Worm (Caenorhabditis elegans) whole organism, L3 larva: ENCODE results near the gene C02G6.2.

Experiments used
- R02D3.7 ChIP-seq: fragments of 150-350 bp; optimal IDR thresholded peaks from 2 replicates; lab custom pipeline; 2014; ENCODE audit warnings: missing biosample characterization, missing genetic modification characterization
- elt-2 ChIP-seq: sonication (generic microtip); optimal IDR thresholded peaks from 2 replicates; lab custom pipeline; 2016; ENCODE audit warnings: missing genetic modification reagents, mild to moderate bottlenecking, missing genetic modification characterization, missing compliant biosample characterization
- mdl-1 ChIP-seq: fragments of 150-350 bp; optimal IDR thresholded peaks from 2 replicates; lab custom pipeline; 2014; ENCODE audit warnings: missing biosample characterization, missing genetic modification characterization
- nhr-25 ChIP-seq: sonication (generic microtip); optimal IDR thresholded peaks from 2 replicates; lab custom pipeline; 2017; ENCODE audit warnings: missing biosample characterization, missing genetic modification characterization
- snpc-4 ChIP-seq: fragments of 150-350 bp; optimal IDR thresholded peaks from 2 replicates; lab custom pipeline; 2014; ENCODE audit warnings: missing biosample characterization, missing genetic modification characterization
- unc-62 ChIP-seq: fragments of 150-350 bp; sonication (generic microtip); optimal IDR thresholded peaks from 4 replicates; lab custom pipeline; 2014; ENCODE audit warnings: missing biosample characterization, missing genetic modification reagents, missing genetic modification characterization

- TF ChIP-seq unc-62 (GFP tag; lab: Kevin White, UChicago): no peak
- TF ChIP-seq elt-2 (tag; lab: Kevin White, UChicago): no peak
- TF ChIP-seq nhr-25: no peak
- TF ChIP-seq snpc-4 (tag; lab: Kevin White, UChicago): no peak
- no peak for TF ChIP-seq R02D3.7 (tag; lab: Kevin White, UChicago)
- no peak for TF ChIP-seq mdl-1 (tag; lab: Kevin White, UChicago)
Observed at ce11 chrV:5919887-5920286, 48.0 kb downstream of the C02G6.2 start, which contains the start of gene C04E6.12.
